Fruit fly (Drosophila melanogaster) Kc167 (cell line): ENCODE data around the gene Pfdn5.

Source experiments
- Myc ChIP-seq: fragments of >200 bp; optimal IDR thresholded peaks from 2 replicates; lab custom pipeline; 2017; ENCODE audit warnings: missing external identifiers
- Sin3A ChIP-seq: fragments of >200 bp; optimal IDR thresholded peaks from 2 replicates; lab custom pipeline; 2018; ENCODE audit warnings: missing external identifiers
- h ChIP-seq: fragments of >200 bp; optimal IDR thresholded peaks from 3 replicates; lab custom pipeline; 2018; ENCODE audit warnings: missing external identifiers
- insv ChIP-seq: fragments of >200 bp; optimal IDR thresholded peaks from 3 replicates; lab custom pipeline; 2018; ENCODE audit warnings: missing external identifiers
- psq ChIP-seq: fragments of >200 bp; optimal IDR thresholded peaks from 2 replicates; lab custom pipeline; 2017; ENCODE audit warnings: missing external identifiers
- ttk ChIP-seq: sonication (Bioruptor generic); optimal IDR thresholded peaks from 2 replicates; lab custom pipeline; 2017; ENCODE audit warnings: missing external identifiers

Gene Pfdn5

dm6 chr3R:22464611-22465113 lies 22.2 kb upstream of the Pfdn5 start, which contains the start of gene CG7054:
CG7054 (plus strand) TSS chr3R:22464985.
- TF ChIP-seq psq (lab: Kevin White, UChicago), result no peak
- TF ChIP-seq Sin3A (lab: Kevin White, UChicago), result no peak
- TF ChIP-seq Myc (lab: Kevin White, UChicago), result no peak
- TF ChIP-seq ttk, result no peak
- no peak for TF ChIP-seq h (lab: Kevin White, UChicago)
- TF ChIP-seq insv, result no peak

dm6 chr3R:22465138-22465537 lies 21.7 kb upstream of the Pfdn5 start:
- TF ChIP-seq ttk (no peak), insv (no peak), Sin3A (lab: Kevin White, UChicago) (no peak), psq (lab: Kevin White, UChicago) (no peak), Myc (lab: Kevin White, UChicago) (no peak), h (lab: Kevin White, UChicago) (no peak)

DNA sequence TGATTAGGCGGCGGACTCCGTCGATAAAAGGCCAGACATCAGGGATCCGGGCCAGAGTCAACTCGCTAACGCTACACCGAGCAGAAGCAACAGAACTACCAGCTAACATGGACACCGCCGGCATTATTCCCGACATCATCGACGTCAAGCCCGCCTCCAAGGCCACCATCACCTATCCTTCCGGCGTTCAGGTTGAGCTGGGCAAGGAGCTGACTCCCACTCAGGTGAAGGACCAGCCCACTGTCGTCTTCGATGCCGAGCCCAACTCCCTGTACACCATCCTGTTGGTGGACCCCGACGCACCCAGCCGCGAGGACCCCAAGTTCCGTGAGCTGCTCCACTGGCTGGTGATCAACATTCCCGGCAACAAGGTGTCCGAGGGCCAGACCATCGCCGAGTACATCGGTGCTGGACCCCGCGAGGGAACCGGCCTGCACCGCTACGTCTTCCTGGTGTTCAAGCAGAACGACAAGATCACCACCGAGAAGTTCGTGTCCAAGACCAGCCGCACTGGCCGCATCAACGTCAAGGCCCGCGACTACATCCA lies 20.8 kb upstream of the Pfdn5 start, which contains the start of gene Pebp1:
Gene Pebp1 (plus strand): TSS at position 51 of the 547 bp plus-strand sequence.
- TF ChIP-seq Sin3A (lab: Kevin White, UChicago) (no peak), insv (no peak), Myc (lab: Kevin White, UChicago) (no peak), h (lab: Kevin White, UChicago) (no peak), psq (lab: Kevin White, UChicago) (no peak), ttk (no peak)

DNA sequence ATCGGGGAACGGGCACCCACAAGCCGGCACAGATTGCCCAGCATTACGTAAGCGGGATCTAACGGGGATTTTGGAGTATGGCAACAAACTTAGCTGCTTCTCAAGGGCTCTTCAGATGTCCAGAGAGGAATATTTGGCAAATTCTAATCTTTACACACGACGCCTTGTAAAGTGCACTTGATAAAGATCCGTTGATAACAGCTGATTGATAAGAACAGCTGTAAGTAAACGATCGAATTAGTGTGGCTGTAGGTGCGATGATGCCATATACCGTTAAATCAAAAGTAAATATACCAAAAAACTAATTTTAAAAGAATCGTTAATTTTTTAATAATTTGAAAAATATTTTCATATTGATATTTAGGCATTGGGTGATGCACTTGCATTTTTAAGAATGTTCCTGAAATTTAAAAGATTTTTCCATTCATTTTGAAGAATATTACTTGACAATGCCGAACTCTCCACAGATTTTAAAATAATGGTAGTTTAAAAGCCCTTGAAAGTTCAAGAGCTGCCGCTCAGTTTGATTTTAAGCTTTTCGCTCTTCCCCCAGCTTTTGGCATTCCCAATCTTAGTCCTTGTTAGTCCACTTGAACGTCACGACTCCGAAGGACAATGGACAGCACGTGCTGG lies 18.8 kb upstream of the Pfdn5 start, which contains the start of the genes CG5377 and Nrx-1:
Gene CG5377 (minus strand): TSS at position 219 of the 633 bp plus-strand sequence.
Gene Nrx-1 (plus strand): TSS at position 574 of the 633 bp plus-strand sequence.
- TF ChIP-seq h (lab: Kevin White, UChicago) (no peak), psq (lab: Kevin White, UChicago) (no peak), ttk (no peak), Sin3A (lab: Kevin White, UChicago) (no peak), insv (no peak), Myc (lab: Kevin White, UChicago) (no peak)

dm6 chr3R:22468829-22469487 lies 17.9 kb upstream of the Pfdn5 start:
- TF ChIP-seq insv (no peak), ttk (no peak), Myc (lab: Kevin White, UChicago) (no peak), Sin3A (lab: Kevin White, UChicago) (no peak), h (lab: Kevin White, UChicago) (no peak), psq (lab: Kevin White, UChicago) (no peak)

DNA sequence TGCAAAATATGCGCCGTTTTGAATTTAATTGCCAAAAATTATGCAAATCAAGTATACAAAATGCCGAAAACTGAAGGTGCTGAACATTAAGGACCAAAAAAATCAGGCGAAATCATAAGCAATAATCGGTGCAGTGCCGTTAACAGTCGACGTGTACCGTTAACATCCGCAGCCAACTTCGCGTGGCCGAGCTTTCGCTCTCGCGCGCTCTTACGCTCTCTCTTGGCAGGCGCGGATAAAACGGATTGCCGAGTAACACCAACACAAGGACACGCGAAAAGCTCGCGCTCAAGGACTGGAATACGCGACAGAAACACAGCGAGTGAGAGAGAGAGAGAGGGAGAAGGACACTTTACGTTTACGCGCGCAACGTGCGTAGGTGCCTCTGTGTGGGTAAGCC lies 16.8 kb upstream of the Pfdn5 start:
- TF ChIP-seq insv (no peak), psq (lab: Kevin White, UChicago) (no peak), Sin3A (lab: Kevin White, UChicago) (no peak), ttk (no peak), Myc (lab: Kevin White, UChicago) (no peak), h (lab: Kevin White, UChicago) (no peak)

DNA sequence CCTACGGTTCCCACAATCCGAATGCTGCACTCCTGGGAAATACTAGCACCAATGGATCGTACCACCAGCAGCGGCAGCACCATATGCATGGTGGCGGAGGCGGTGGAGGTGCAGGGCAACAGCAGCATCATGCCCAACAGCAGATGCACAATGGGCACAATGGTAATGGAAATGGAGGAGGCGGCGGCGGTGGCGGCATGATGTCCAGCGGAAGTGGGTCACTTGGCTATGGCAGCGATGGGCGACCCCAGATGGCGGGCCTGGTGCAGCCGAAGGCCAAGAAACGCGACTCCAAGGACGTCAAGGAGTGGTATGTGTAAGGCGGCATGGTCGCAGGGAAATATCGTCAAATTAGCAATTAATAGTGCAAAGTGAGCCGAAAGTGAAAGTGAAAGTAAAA lies 3.3 kb upstream of the Pfdn5 start:
- TF ChIP-seq Myc (lab: Kevin White, UChicago), result no peak
- no peak for TF ChIP-seq insv
- no peak for TF ChIP-seq Sin3A (lab: Kevin White, UChicago)
- no peak for TF ChIP-seq psq (lab: Kevin White, UChicago)
- TF ChIP-seq h (lab: Kevin White, UChicago), result no peak
- no peak for TF ChIP-seq ttk

DNA sequence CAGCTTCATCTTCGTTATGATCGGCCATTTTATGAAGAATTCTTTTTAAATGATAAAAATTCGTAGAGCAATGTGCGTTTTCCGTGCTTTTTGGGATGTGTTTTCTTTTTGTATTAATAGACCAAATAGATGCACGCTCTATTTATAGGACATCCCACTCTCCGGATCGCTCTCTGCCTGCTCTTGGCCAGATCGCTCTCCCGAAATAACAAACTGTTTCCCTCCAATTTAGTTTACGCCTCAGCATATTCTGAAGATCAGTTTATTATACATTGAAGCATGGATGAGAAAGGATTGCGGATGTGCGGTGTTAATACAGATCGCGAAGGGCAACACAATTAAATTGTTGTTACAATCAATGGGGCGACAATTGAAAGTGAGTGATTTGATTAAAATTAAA lies 2.0 kb downstream of the Pfdn5 start, which contains the start of gene CG5376:
Gene CG5376 (minus strand): TSS at position 101 of the 400 bp plus-strand sequence.
- no peak for TF ChIP-seq insv

- no peak for TF ChIP-seq h (lab: Kevin White, UChicago)
- TF ChIP-seq Sin3A (lab: Kevin White, UChicago), result no peak
- TF ChIP-seq Myc (lab: Kevin White, UChicago), result no peak
- TF ChIP-seq psq (lab: Kevin White, UChicago), result no peak
- TF ChIP-seq ttk, result no peak
- TF ChIP-seq insv, result no peak
Observed at dm6 chr3R:22491088-22491879, 4.4 kb downstream of the Pfdn5 start, which contains the start of the genes CCT1 and tHMG1. CCT1 (minus strand) TSS chr3R:22491439. tHMG1 (plus strand) TSS chr3R:22491829.

- TF ChIP-seq Myc (lab: Kevin White, UChicago) (no peak), Sin3A (lab: Kevin White, UChicago) (no peak), h (lab: Kevin White, UChicago) (no peak), ttk (no peak), psq (lab: Kevin White, UChicago) (no peak), insv (no peak)
Observed at dm6 chr3R:22492767-22493166, 5.9 kb downstream of the Pfdn5 start, which contains the start of gene tHMG2. tHMG2 (plus strand) TSS chr3R:22492953.
